Fruit fly (Drosophila melanogaster): Measurements from ENCODE around the gene msl-1.

Gene msl-1

dm6 chr2L:18705617-18706046 lies 17.0 kb upstream of the msl-1 start, which contains the start of gene Jwa (continued):
- TF ChIP-seq CG11294 (GFP tag; IDR thresholded peaks at IDR 0.05) (peak; percentile 74; the same call in 1 of the 2 replicates), CG8119 (GFP tag; IDR thresholded peaks at IDR 0.05) (peak; percentile 84), CG15336 (GFP tag; IDR thresholded peaks at IDR 0.05) (peak; percentile 90), CG6276 (GFP tag; optimal IDR thresholded peaks at IDR 0.05) (no peak), dac (GFP tag; optimal IDR thresholded peaks at IDR 0.05) (peak; percentile 84), pdm3 (GFP tag; optimal IDR thresholded peaks at IDR 0.05) (peak; percentile 95), dsx (GFP tag; optimal IDR thresholded peaks at IDR 0.05; ENCODE audit: poor library complexity, severe bottlenecking) (peak; percentile 48), achi (GFP tag; optimal IDR thresholded peaks at IDR 0.05) (peak; percentile 73), Hr39 (GFP tag; optimal IDR thresholded peaks at IDR 0.05) (peak; percentile 95), CG11762 (GFP tag; optimal IDR thresholded peaks at IDR 0.05; ENCODE audit: insufficient read depth) (peak; percentile 35), Eip75B (GFP tag; optimal IDR thresholded peaks at IDR 0.05) (peak; percentile 86), net (GFP tag; optimal IDR thresholded peaks at IDR 0.05) (peak; percentile 66), CG6808 (GFP tag; optimal IDR thresholded peaks at IDR 0.05) (peak; percentile 52)

dm6 chr2L:18702721-18703488 lies 14.3 kb upstream of the msl-1 start, which contains the start of the genes CG10376 and CG10343:
TSS of gene CG10376 (minus strand) at chr2L:18703105.
TSS of gene CG10343 (plus strand) at chr2L:18703473.
- TF ChIP-seq CG6808 (GFP tag; optimal IDR thresholded peaks at IDR 0.05): peak; percentile 77
- TF ChIP-seq CG8632 (GFP tag; optimal IDR thresholded peaks at IDR 0.05): peak; percentile 82
- peak; percentile 82 for TF ChIP-seq Hr4 (GFP tag; optimal IDR thresholded peaks at IDR 0.05)
- peak; percentile 54 to 80 for TF ChIP-seq salr (GFP tag; optimal IDR thresholded peaks at IDR 0.05)
- peak; percentile 75 for TF ChIP-seq Hr39 (GFP tag; optimal IDR thresholded peaks at IDR 0.05)
- TF ChIP-seq dac (GFP tag; optimal IDR thresholded peaks at IDR 0.05): peak; percentile 73
- TF ChIP-seq topi (GFP tag; optimal IDR thresholded peaks at IDR 0.05): peak; percentile 66
- peak; percentile 61 for TF ChIP-seq Blimp-1 (GFP tag; optimal IDR thresholded peaks at IDR 0.05)
- TF ChIP-seq Ets21C (GFP tag; optimal IDR thresholded peaks at IDR 0.05): peak; percentile 65
- TF ChIP-seq vri (GFP tag; optimal IDR thresholded peaks at IDR 0.05): peak; percentile 11
- TF ChIP-seq Sox102F (GFP tag; optimal IDR thresholded peaks at IDR 0.05): no peak
- peak; percentile 87 for TF ChIP-seq Ets96B (tag; optimal IDR thresholded peaks at IDR 0.05)
- no peak for TF ChIP-seq CG9139 (GFP tag; optimal IDR thresholded peaks at IDR 0.05)
- peak; percentile 83 for TF ChIP-seq Sox14 (GFP tag; optimal IDR thresholded peaks at IDR 0.05)
- peak; percentile 76 for TF ChIP-seq CG3919 (GFP tag; optimal IDR thresholded peaks at IDR 0.05)
- TF ChIP-seq fd85E (GFP tag; optimal IDR thresholded peaks at IDR 0.05): no peak
- TF ChIP-seq Eip75B (GFP tag; optimal IDR thresholded peaks at IDR 0.05): no peak
- TF ChIP-seq CG6163 (GFP tag; IDR thresholded peaks at IDR 0.05): peak; percentile 76
- TF ChIP-seq Eip78C (GFP tag): peak; percentile 92
- TF ChIP-seq Met (GFP tag; optimal IDR thresholded peaks at IDR 0.05): no peak
- peak; percentile 42 for TF ChIP-seq CG1621 (tag; optimal IDR thresholded peaks at IDR 0.05)
- peak; percentile 92 for TF ChIP-seq CG3032 (tag; optimal IDR thresholded peaks at IDR 0.05)
- TF ChIP-seq CG6792 (GFP tag; optimal IDR thresholded peaks at IDR 0.05): peak; percentile 74
- TF ChIP-seq Gug (GFP tag; IDR thresholded peaks at IDR 0.05): peak; percentile 85
- TF ChIP-seq CG8119 (GFP tag; IDR thresholded peaks at IDR 0.05): peak; percentile 85
- peak; percentile 73 for TF ChIP-seq cyc (GFP tag; optimal IDR thresholded peaks at IDR 0.05)
- no peak for TF ChIP-seq CG6276 (GFP tag; optimal IDR thresholded peaks at IDR 0.05)
- TF ChIP-seq achi (GFP tag; optimal IDR thresholded peaks at IDR 0.05): peak; percentile 82
- TF ChIP-seq dsx (GFP tag; optimal IDR thresholded peaks at IDR 0.05; ENCODE audit: poor library complexity, severe bottlenecking): peak; percentile 84
- peak; percentile 88 for TF ChIP-seq Sox15 (GFP tag; optimal IDR thresholded peaks at IDR 0.05)
- TF ChIP-seq pdm3 (GFP tag; optimal IDR thresholded peaks at IDR 0.05): no peak
- no peak for TF ChIP-seq CG4318 (GFP tag; optimal IDR thresholded peaks at IDR 0.05)
- TF ChIP-seq CG31627 (GFP tag; optimal IDR thresholded peaks at IDR 0.05): peak; percentile 79
- peak; percentile 60 for TF ChIP-seq net (GFP tag; optimal IDR thresholded peaks at IDR 0.05)
- TF ChIP-seq spab (GFP tag; optimal IDR thresholded peaks at IDR 0.05): no peak
- TF ChIP-seq ss (GFP tag; optimal IDR thresholded peaks at IDR 0.05): peak in 1 of 2 experiments; percentile 83
- TF ChIP-seq CG6854 (GFP tag; optimal IDR thresholded peaks at IDR 0.05): peak; percentile 10
- TF ChIP-seq CG10669 (GFP tag; optimal IDR thresholded peaks at IDR 0.05): peak; percentile 81
- peak; percentile 80 for TF ChIP-seq CG11902 (GFP tag; optimal IDR thresholded peaks at IDR 0.05)
- TF ChIP-seq fd59A (GFP tag; optimal IDR thresholded peaks at IDR 0.05): peak; percentile 71
- TF ChIP-seq Lpt (GFP tag; optimal IDR thresholded peaks at IDR 0.05): peak; percentile 75
- TF ChIP-seq CG15336 (GFP tag; IDR thresholded peaks at IDR 0.05): peak; percentile 77
- TF ChIP-seq acj6 (GFP tag; optimal IDR thresholded peaks at IDR 0.05): peak; percentile 82
- peak; percentile 68 for TF ChIP-seq lz (GFP tag; optimal IDR thresholded peaks at IDR 0.05)

Data from whole organism, prepupa.